Fruit fly (Drosophila melanogaster): Measurements from ENCODE around the gene Fit1.

Fit1 gene

dm6 chr3L:4119636-4120357 is 16.4 kb downstream of the Fit1 start (continued):
- no peak for TF ChIP-seq CG15479 (GFP tag; optimal IDR thresholded peaks at IDR 0.05)
- peak; percentile 12 for TF ChIP-seq CG18599 (GFP tag; optimal IDR thresholded peaks at IDR 0.05)
- no peak for TF ChIP-seq nerfin-1 (tag; optimal IDR thresholded peaks at IDR 0.05)
- no peak for TF ChIP-seq CG30020 (tag; optimal IDR thresholded peaks at IDR 0.05)
- TF ChIP-seq unpg (GFP tag; optimal IDR thresholded peaks at IDR 0.05), result no peak
- no peak for TF ChIP-seq NFAT (GFP tag; IDR thresholded peaks at IDR 0.05)
- no peak for TF ChIP-seq CG6175 (GFP tag; IDR thresholded peaks at IDR 0.05)
- TF ChIP-seq org-1 (GFP tag; optimal IDR thresholded peaks at IDR 0.05), result no peak
- peak; percentile 23 for TF ChIP-seq CG10543 (GFP tag; optimal IDR thresholded peaks at IDR 0.05)
- no peak for TF ChIP-seq Hr51 (GFP tag; optimal IDR thresholded peaks at IDR 0.05)
- TF ChIP-seq chm (GFP tag; IDR thresholded peaks at IDR 0.05), result 0 out of 2 replicates have a peak, but pooled peaks have one; percentile 9
- no peak for TF ChIP-seq gcm2 (GFP tag; optimal IDR thresholded peaks at IDR 0.05)
- TF ChIP-seq hkb (optimal IDR thresholded peaks at IDR 0.05), result no peak
- TF ChIP-seq hkb (GFP tag; IDR thresholded peaks at IDR 0.05), result 0 out of 2 replicates have a peak, but pooled peaks have one; percentile 7
- TF ChIP-seq CG10366 (GFP tag; IDR thresholded peaks at IDR 0.05), result no peak
- TF ChIP-seq grau (tag; optimal IDR thresholded peaks at IDR 0.05), result peak; percentile 82
- TF ChIP-seq CG18476 (GFP tag; optimal IDR thresholded peaks at IDR 0.05), result no peak
- TF ChIP-seq CG10267 (tag; optimal IDR thresholded peaks at IDR 0.05), result no peak
- TF ChIP-seq chinmo (GFP tag; IDR thresholded peaks at IDR 0.05; ENCODE audit: partially characterized antibody), result no peak
- TF ChIP-seq CG5245 (GFP tag; optimal IDR thresholded peaks at IDR 0.05), result no peak
- no peak for TF ChIP-seq CG4707 (GFP tag; optimal IDR thresholded peaks at IDR 0.05)
- no peak for TF ChIP-seq mld (GFP tag; IDR thresholded peaks at IDR 0.05; ENCODE audit: partially characterized antibody)
- TF ChIP-seq z (GFP tag; IDR thresholded peaks at IDR 0.05), result no peak; the same call in 2 of the 3 replicates
- TF ChIP-seq CG15073 (GFP tag; optimal IDR thresholded peaks at IDR 0.05), result no peak
- TF ChIP-seq CG17912 (GFP tag; optimal IDR thresholded peaks at IDR 0.05), result no peak
- peak; percentile 95 for TF ChIP-seq kni (GFP tag; optimal IDR thresholded peaks at IDR 0.05)
- TF ChIP-seq Ets97D (GFP tag; optimal IDR thresholded peaks at IDR 0.05), result peak; percentile 4
- no peak for TF ChIP-seq trem (tag; optimal IDR thresholded peaks at IDR 0.05)
- TF ChIP-seq gcm (GFP tag; optimal IDR thresholded peaks at IDR 0.05), result peak; percentile 63
- no peak for TF ChIP-seq CG4730 (GFP tag; IDR thresholded peaks at IDR 0.05)
- peak; percentile 49 for TF ChIP-seq exex (tag; optimal IDR thresholded peaks at IDR 0.05)
- no peak for TF ChIP-seq trh (GFP tag; optimal IDR thresholded peaks at IDR 0.05)
- no peak for TF ChIP-seq dati (GFP tag; IDR thresholded peaks at IDR 0.05)
- no peak for TF ChIP-seq ham (GFP tag; IDR thresholded peaks at IDR 0.05)
- peak; percentile 81 for TF ChIP-seq HLHmδ (GFP tag; optimal IDR thresholded peaks at IDR 0.05)
- peak; percentile 8 for TF ChIP-seq pho (GFP tag; optimal IDR thresholded peaks at IDR 0.05)
- no peak for TF ChIP-seq Abd-B (GFP tag; optimal IDR thresholded peaks at IDR 0.05)
- TF ChIP-seq ato (GFP tag; IDR thresholded peaks at IDR 0.05; ENCODE audit: partially characterized antibody), result no peak
- peak; percentile 71 for TF ChIP-seq mirr (GFP tag; optimal IDR thresholded peaks at IDR 0.05)
- TF ChIP-seq CkIIα-i1 (GFP tag; IDR thresholded peaks at IDR 0.05), result no peak
- TF ChIP-seq sug (tag; optimal IDR thresholded peaks at IDR 0.05), result peak; percentile 72
- TF ChIP-seq Aef1 (GFP tag; IDR thresholded peaks at IDR 0.05), result no peak
- TF ChIP-seq dan (GFP tag; IDR thresholded peaks at IDR 0.05), result no peak
- no peak for TF ChIP-seq Bgb (GFP tag; IDR thresholded peaks at IDR 0.05; ENCODE audit: partially characterized antibody)
- no peak for TF ChIP-seq CG9609 (GFP tag; optimal IDR thresholded peaks at IDR 0.05)
- no peak for TF ChIP-seq aop (GFP tag; IDR thresholded peaks at IDR 0.05)
- TF ChIP-seq jumu (GFP tag; optimal IDR thresholded peaks at IDR 0.05), result no peak
- TF ChIP-seq twi (tag; optimal IDR thresholded peaks at IDR 0.05), result peak; percentile 88
- TF ChIP-seq oc (tag; optimal IDR thresholded peaks at IDR 0.05), result no peak
- TF ChIP-seq repo (GFP tag; optimal IDR thresholded peaks at IDR 0.05), result no peak
